Fruit fly (Drosophila melanogaster): ENCODE data around the gene prg.

Gene prg

dm6 chr2L:8466643-8467042 lies 2.4 kb downstream of the prg start, which contains the start of gene dachs:
Gene dachs (plus strand): TSS chr2L:8466817.
- no peak for TF ChIP-seq CG11617 (GFP tag; optimal IDR thresholded peaks at IDR 0.05)
- TF ChIP-seq ovo (GFP tag; optimal IDR thresholded peaks at IDR 0.05) = no peak
- no peak for TF ChIP-seq toe (GFP tag; optimal IDR thresholded peaks at IDR 0.05)

dm6 chr2L:8468929-8469681 lies 4.8 kb downstream of the prg start:
- TF ChIP-seq CG7045 (GFP tag; optimal IDR thresholded peaks at IDR 0.05) = no peak
- no peak for TF ChIP-seq CG7101 (tag; optimal IDR thresholded peaks at IDR 0.05)
- TF ChIP-seq ovo (GFP tag; optimal IDR thresholded peaks at IDR 0.05) = no peak
- no peak for TF ChIP-seq CG33017 (tag; optimal IDR thresholded peaks at IDR 0.05)
- TF ChIP-seq Clk (GFP tag; optimal IDR thresholded peaks at IDR 0.05) = no peak
- TF ChIP-seq CG11617 (GFP tag; optimal IDR thresholded peaks at IDR 0.05) = no peak
- TF ChIP-seq kay (GFP tag; ENCODE audit: borderline replicate concordance) = no peak
- TF ChIP-seq Mnt (GFP tag; optimal IDR thresholded peaks at IDR 0.05) = no peak

dm6 chr2L:8471667-8472066 lies 7.4 kb downstream of the prg start:
- TF ChIP-seq Crg-1 (GFP tag; optimal IDR thresholded peaks at IDR 0.05) = no peak
- TF ChIP-seq Hr96 (GFP tag; optimal IDR thresholded peaks at IDR 0.05) = no peak
- peak; percentile 20 for TF ChIP-seq kay (GFP tag; ENCODE audit: borderline replicate concordance)

dm6 chr2L:8473448-8473847 lies 9.2 kb downstream of the prg start:
- TF ChIP-seq Crg-1 (GFP tag; optimal IDR thresholded peaks at IDR 0.05) (no peak), CG7045 (GFP tag; optimal IDR thresholded peaks at IDR 0.05) (no peak), Mnt (GFP tag; optimal IDR thresholded peaks at IDR 0.05) (no peak), toe (GFP tag; optimal IDR thresholded peaks at IDR 0.05) (no peak), cic (GFP tag; optimal IDR thresholded peaks at IDR 0.05) (no peak), CG14711 (tag; optimal IDR thresholded peaks at IDR 0.05) (no peak), ovo (GFP tag; optimal IDR thresholded peaks at IDR 0.05) (no peak), cnc (optimal IDR thresholded peaks at IDR 0.05) (no peak), CG33017 (tag; optimal IDR thresholded peaks at IDR 0.05) (no peak), Hr96 (GFP tag; optimal IDR thresholded peaks at IDR 0.05) (no peak), tj (GFP tag; optimal IDR thresholded peaks at IDR 0.05) (no peak), Clk (GFP tag; optimal IDR thresholded peaks at IDR 0.05) (no peak), CG7101 (tag; optimal IDR thresholded peaks at IDR 0.05) (no peak), CG1620 (GFP tag; optimal IDR thresholded peaks at IDR 0.05) (no peak), CG5204 (GFP tag; optimal IDR thresholded peaks at IDR 0.05) (no peak), pad (GFP tag; optimal IDR thresholded peaks at IDR 0.05) (no peak), CG12768 (GFP tag; optimal IDR thresholded peaks at IDR 0.05) (no peak), kay (GFP tag; ENCODE audit: borderline replicate concordance) (no peak), CG11617 (GFP tag; optimal IDR thresholded peaks at IDR 0.05) (no peak), bab1 (GFP tag; optimal IDR thresholded peaks at IDR 0.05) (no peak)

- TF ChIP-seq Mnt (GFP tag; optimal IDR thresholded peaks at IDR 0.05) (no peak), CG1620 (GFP tag; optimal IDR thresholded peaks at IDR 0.05) (no peak), cnc (optimal IDR thresholded peaks at IDR 0.05) (no peak), Crg-1 (GFP tag; optimal IDR thresholded peaks at IDR 0.05) (no peak), Hr96 (GFP tag; optimal IDR thresholded peaks at IDR 0.05) (no peak), CG7045 (GFP tag; optimal IDR thresholded peaks at IDR 0.05) (no peak), tj (GFP tag; optimal IDR thresholded peaks at IDR 0.05) (no peak), kay (GFP tag; ENCODE audit: borderline replicate concordance) (no peak), CG11617 (GFP tag; optimal IDR thresholded peaks at IDR 0.05) (no peak), CG33017 (tag; optimal IDR thresholded peaks at IDR 0.05) (no peak), pad (GFP tag; optimal IDR thresholded peaks at IDR 0.05) (no peak)
Observed at dm6 chr2L:8477049-8477448, 12.8 kb downstream of the prg start, which contains the start of gene CheA29a. Gene CheA29a (plus strand): TSS chr2L:8477349.

dm6 chr2L:8477971-8478370 lies 13.7 kb downstream of the prg start:
- TF ChIP-seq ovo (GFP tag; optimal IDR thresholded peaks at IDR 0.05) (no peak), CG11617 (GFP tag; optimal IDR thresholded peaks at IDR 0.05) (no peak), bab1 (GFP tag; optimal IDR thresholded peaks at IDR 0.05) (no peak), Mnt (GFP tag; optimal IDR thresholded peaks at IDR 0.05) (no peak), cic (GFP tag; optimal IDR thresholded peaks at IDR 0.05) (no peak), kay (GFP tag; ENCODE audit: borderline replicate concordance) (no peak), pad (GFP tag; optimal IDR thresholded peaks at IDR 0.05) (no peak), CG1620 (GFP tag; optimal IDR thresholded peaks at IDR 0.05) (no peak), tj (GFP tag; optimal IDR thresholded peaks at IDR 0.05) (no peak), CG7045 (GFP tag; optimal IDR thresholded peaks at IDR 0.05) (no peak), toe (GFP tag; optimal IDR thresholded peaks at IDR 0.05) (no peak), cnc (optimal IDR thresholded peaks at IDR 0.05) (no peak), CG33017 (tag; optimal IDR thresholded peaks at IDR 0.05) (no peak)

- TF ChIP-seq CG1620 (GFP tag; optimal IDR thresholded peaks at IDR 0.05) (no peak), CG12768 (GFP tag; optimal IDR thresholded peaks at IDR 0.05) (no peak), kay (GFP tag; ENCODE audit: borderline replicate concordance) (no peak), CG33017 (tag; optimal IDR thresholded peaks at IDR 0.05) (no peak), bab1 (GFP tag; optimal IDR thresholded peaks at IDR 0.05) (no peak), CG7101 (tag; optimal IDR thresholded peaks at IDR 0.05) (no peak), cic (GFP tag; optimal IDR thresholded peaks at IDR 0.05) (no peak)
Observed at dm6 chr2L:8478379-8478778, 14.1 kb downstream of the prg start.

Data from whole organism, adult.